Fruit fly (Drosophila melanogaster): ENCODE measurements around the gene CCT1.

CCT1 gene

DNA sequence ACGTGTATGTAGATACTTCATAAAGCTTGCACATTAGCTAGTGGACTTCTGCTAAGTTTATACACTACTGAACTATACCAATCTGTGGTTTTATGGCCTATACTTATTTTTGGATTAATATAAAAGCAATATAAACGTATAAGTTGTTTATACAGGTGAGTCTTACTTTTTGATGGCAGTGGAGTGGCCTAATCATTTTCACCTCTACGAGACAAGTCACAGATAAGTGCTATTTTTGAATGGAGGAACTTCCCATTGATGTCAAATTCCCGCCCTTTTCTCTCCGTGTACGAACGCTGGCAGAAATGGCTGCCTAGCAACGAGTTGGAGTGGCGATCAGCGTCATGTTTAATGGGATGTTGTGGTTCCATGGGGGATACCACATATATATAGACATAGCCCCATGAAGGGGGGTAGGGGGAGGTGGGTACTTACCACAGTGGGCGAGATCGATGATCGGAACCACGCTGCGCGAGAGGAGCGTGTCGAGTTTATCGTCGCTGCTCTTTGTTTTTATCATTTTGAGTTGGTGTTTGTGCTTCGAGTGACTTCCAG, 35.2 kb upstream of the CCT1 start (continued):
- TF ChIP-seq eve (GFP tag; optimal IDR thresholded peaks at IDR 0.05) (no peak), CG43689 (GFP tag; IDR thresholded peaks at IDR 0.05) (no peak), CG9727 (GFP tag; optimal IDR thresholded peaks at IDR 0.05) (peak; percentile 67), Dek (tag; optimal IDR thresholded peaks at IDR 0.05) (no peak), crc (GFP tag; optimal IDR thresholded peaks at IDR 0.05) (no peak), Bdp1 (GFP tag; optimal IDR thresholded peaks at IDR 0.05) (no peak), CG30403 (GFP tag; optimal IDR thresholded peaks at IDR 0.05) (peak; percentile 37), fru (optimal IDR thresholded peaks at IDR 0.05) (no peak), CG4617 (GFP tag; optimal IDR thresholded peaks at IDR 0.05; ENCODE audit: borderline replicate concordance) (no peak), CkIIα-i1 (GFP tag; IDR thresholded peaks at IDR 0.05) (no peak), Ravus (GFP tag; IDR thresholded peaks at IDR 0.05) (no peak), gt (GFP tag; IDR thresholded peaks at IDR 0.05) (no peak), CG8924 (tag; optimal IDR thresholded peaks at IDR 0.05) (no peak), Vsx1 (GFP tag; optimal IDR thresholded peaks at IDR 0.05) (peak; percentile 27), CG7839 (tag; optimal IDR thresholded peaks at IDR 0.05) (peak; percentile 38), CG7786 (GFP tag; optimal IDR thresholded peaks at IDR 0.05) (no peak), CG14050 (GFP tag; IDR thresholded peaks at IDR 0.05) (no peak), CG13775 (GFP tag; optimal IDR thresholded peaks at IDR 0.05) (peak; percentile 20), Eip74EF (GFP tag; optimal IDR thresholded peaks at IDR 0.05) (no peak), CG2116 (GFP tag; optimal IDR thresholded peaks at IDR 0.05) (no peak), slbo (GFP tag; IDR thresholded peaks at IDR 0.05) (peak; percentile 40), CG14710 (tag; optimal IDR thresholded peaks at IDR 0.05) (peak; percentile 5), gsb (GFP tag; IDR thresholded peaks at IDR 0.05) (no peak), CG10366 (GFP tag; IDR thresholded peaks at IDR 0.05) (peak; percentile 35; the same call in 1 of the 2 replicates), CG32767 (GFP tag; IDR thresholded peaks at IDR 0.05) (no peak), CG9817 (tag; optimal IDR thresholded peaks at IDR 0.05) (peak; percentile 10), ase (GFP tag; IDR thresholded peaks at IDR 0.05) (peak; percentile 53; the same call in 1 of the 3 replicates), knrl (GFP tag; IDR thresholded peaks at IDR 0.05; ENCODE audit: partially characterized antibody) (no peak), sob (GFP tag; IDR thresholded peaks at IDR 0.05) (no peak), Antp (GFP tag; optimal IDR thresholded peaks at IDR 0.05) (peak; percentile 19), CG18476 (GFP tag; optimal IDR thresholded peaks at IDR 0.05) (peak; percentile 11), CG2129 (GFP tag; IDR thresholded peaks at IDR 0.05; ENCODE audit: partially characterized antibody) (no peak), C15 (GFP tag; IDR thresholded peaks at IDR 0.05) (no peak), CG31224 (GFP tag; IDR thresholded peaks at IDR 0.05) (no peak), CHES-1-like (GFP tag; optimal IDR thresholded peaks at IDR 0.05) (no peak), CG7271 (tag; optimal IDR thresholded peaks at IDR 0.05) (no peak), CG10209 (GFP tag; optimal IDR thresholded peaks at IDR 0.05) (no peak), D19A (tag; optimal IDR thresholded peaks at IDR 0.05) (peak; percentile 36), CG10147 (GFP tag; optimal IDR thresholded peaks at IDR 0.05) (no peak), Dip3 (GFP tag; optimal IDR thresholded peaks at IDR 0.05) (no peak), unc-4 (GFP tag; IDR thresholded peaks at IDR 0.05; ENCODE audit: partially characterized antibody) (no peak), hbn (GFP tag; IDR thresholded peaks at IDR 0.05; ENCODE audit: partially characterized antibody) (no peak), CG4328 (GFP tag; optimal IDR thresholded peaks at IDR 0.05) (peak; percentile 21), CG11695 (GFP tag; IDR thresholded peaks at IDR 0.05) (0 out of 3 replicates have a peak, but pooled peaks have one; percentile 16), CG1603 (tag; optimal IDR thresholded peaks at IDR 0.05) (peak; percentile 19), Blimp-1 (GFP tag; optimal IDR thresholded peaks at IDR 0.05) (peak; percentile 20), Bteb2 (GFP tag; optimal IDR thresholded peaks at IDR 0.05) (no peak), CG17802 (tag; optimal IDR thresholded peaks at IDR 0.05) (peak; percentile 5), gem (tag; optimal IDR thresholded peaks at IDR 0.05) (peak; percentile 48), Opbp (GFP tag; IDR thresholded peaks at IDR 0.05; ENCODE audit: partially characterized antibody) (no peak)
